Worm (Caenorhabditis elegans) whole organism, L1 larva: ENCODE measurements around the gene snu-66.

Experiments used
- C34B4.2 ChIP-seq: sonication (generic microtip); optimal IDR thresholded peaks from 2 replicates; lab custom pipeline; 2017; ENCODE audit warnings: mild to moderate bottlenecking, missing genetic modification characterization, missing compliant biosample characterization
- F16B12.6 ChIP-seq: fragments of 150-350 bp; optimal IDR thresholded peaks from 2 replicates; lab custom pipeline; 2014; ENCODE audit warnings: missing biosample characterization, missing genetic modification characterization
- Y116A8C.19 ChIP-seq: sonication (generic microtip); optimal IDR thresholded peaks from 2 replicates; lab custom pipeline; 2016; ENCODE audit warnings: missing compliant biosample characterization, missing genetic modification characterization, borderline replicate concordance
- aly-2 ChIP-seq: fragments of 150-350 bp; optimal IDR thresholded peaks from 2 replicates; lab custom pipeline; 2014; ENCODE audit warnings: missing biosample characterization, missing genetic modification characterization
- blmp-1 ChIP-seq: fragments of 150-350 bp; optimal IDR thresholded peaks from 2 replicates; lab custom pipeline; 2014; ENCODE audit warnings: missing biosample characterization, missing genetic modification characterization
- ceh-63 ChIP-seq: fragments of 200-800 bp; sonication (Bioruptor generic); optimal IDR thresholded peaks from 2 replicates; lab custom pipeline; 2018; ENCODE audit warnings: mild to moderate bottlenecking, missing genetic modification characterization, missing compliant biosample characterization
- ceh-8 ChIP-seq: fragments of 200-800 bp; sonication (Bioruptor generic); optimal IDR thresholded peaks from 2 replicates; lab custom pipeline; 2018; ENCODE audit warnings: mild to moderate bottlenecking, missing genetic modification characterization, moderate library complexity, missing compliant biosample characterization
- ceh-82 ChIP-seq, 3 experiments: fragments of 150-350 bp in 1 of 3; sonication (generic microtip) in 2 of 3; optimal IDR thresholded peaks; 2 replicates each; lab custom pipeline; 2014 to 2017; ENCODE audit warnings: missing biosample characterization in 3 of 3, missing genetic modification characterization in 3 of 3
- ces-1 ChIP-seq: fragments of 150-350 bp; optimal IDR thresholded peaks from 2 replicates; lab custom pipeline; 2014; ENCODE audit warnings: missing biosample characterization, missing genetic modification reagents, missing genetic modification characterization
- efl-3 ChIP-seq: fragments of 200-800 bp; sonication (Bioruptor generic); optimal IDR thresholded peaks from 2 replicates; lab custom pipeline; 2018; ENCODE audit warnings: mild to moderate bottlenecking, missing genetic modification characterization, missing compliant biosample characterization
- egl-27 ChIP-seq, 2 experiments: fragments of 150-350 bp in 1 of 2; sonication (generic microtip); optimal IDR thresholded peaks; 3 replicates each; lab custom pipeline; 2017 to 2018; ENCODE audit warnings: missing biosample characterization in 2 of 2, missing genetic modification characterization in 2 of 2, missing genetic modification reagents in 2 of 2
- elt-2 ChIP-seq: sonication (generic microtip); optimal IDR thresholded peaks from 2 replicates; lab custom pipeline; 2016; ENCODE audit warnings: missing genetic modification characterization, mild to moderate bottlenecking, inconsistent platforms, missing compliant biosample characterization, missing genetic modification reagents
- elt-3 ChIP-seq, 6 experiments: fragments of 150-350 bp in 1 of 6; sonication (generic microtip); optimal IDR thresholded peaks; 2 replicates each; lab custom pipeline; 2017 to 2018; ENCODE audit warnings: missing biosample characterization in 6 of 6, missing genetic modification characterization in 6 of 6, inconsistent platforms in 1 of 6
- ets-5 ChIP-seq: fragments of 200-800 bp; sonication (Bioruptor generic); IDR thresholded peaks from 2 replicates; pipeline ENCODE4 v1.3.6; 2022; ENCODE audit warnings: missing genetic modification characterization, missing compliant biosample characterization
- fkh-10 ChIP-seq: sonication (generic microtip); optimal IDR thresholded peaks from 2 replicates; lab custom pipeline; 2017; ENCODE audit warnings: missing biosample characterization, missing genetic modification reagents, missing genetic modification characterization
- fkh-8 ChIP-seq: sonication (generic microtip); optimal IDR thresholded peaks from 2 replicates; lab custom pipeline; 2016; ENCODE audit warnings: mild to moderate bottlenecking, missing genetic modification characterization, missing compliant biosample characterization
- fos-1 ChIP-seq: fragments of 150-350 bp; optimal IDR thresholded peaks from 2 replicates; lab custom pipeline; 2014; ENCODE audit warnings: missing biosample characterization, missing genetic modification characterization
- grh-1 ChIP-seq: fragments of 200-800 bp; sonication (Bioruptor generic); IDR thresholded peaks from 2 replicates; pipeline ENCODE4 v1.3.6; 2022; ENCODE audit warnings: missing genetic modification reagents, missing genetic modification characterization, missing compliant biosample characterization
- hlh-17 ChIP-seq: fragments of 200-800 bp; sonication (Bioruptor generic); optimal IDR thresholded peaks from 2 replicates; lab custom pipeline; 2018; ENCODE audit warnings: missing genetic modification characterization, mild to moderate bottlenecking, missing compliant biosample characterization, moderate library complexity, borderline replicate concordance
- hpl-2 ChIP-seq: fragments of 150-350 bp; optimal IDR thresholded peaks from 2 replicates; lab custom pipeline; 2014; ENCODE audit warnings: missing biosample characterization, missing genetic modification reagents, missing genetic modification characterization
- irx-1 ChIP-seq: sonication (generic microtip); optimal IDR thresholded peaks from 2 replicates; lab custom pipeline; 2016; ENCODE audit warnings: missing genetic modification characterization, missing compliant biosample characterization
- isw-1 ChIP-seq: fragments of 200-800 bp; sonication (Bioruptor generic); IDR thresholded peaks from 2 replicates; pipeline ENCODE4 v1.3.6; 2022; ENCODE audit warnings: missing genetic modification characterization, missing compliant biosample characterization
- jun-1 ChIP-seq: fragments of 150-350 bp; optimal IDR thresholded peaks from 2 replicates; lab custom pipeline; 2014; ENCODE audit warnings: missing biosample characterization, missing genetic modification reagents, missing genetic modification characterization
- lin-14 ChIP-seq: fragments of 200-800 bp; sonication (Bioruptor generic); optimal IDR thresholded peaks from 2 replicates; lab custom pipeline; 2018; ENCODE audit warnings: mild to moderate bottlenecking, missing genetic modification characterization, moderate library complexity, missing compliant biosample characterization
- lin-39 ChIP-seq: fragments of 150-350 bp; optimal IDR thresholded peaks from 2 replicates; lab custom pipeline; 2014; ENCODE audit warnings: missing biosample characterization, missing genetic modification reagents, missing genetic modification characterization
- lsy-2 ChIP-seq, 2 experiments: fragments of 150-350 bp; optimal IDR thresholded peaks; 2 replicates each; lab custom pipeline; 2014; ENCODE audit warnings: missing biosample characterization in 2 of 2, missing genetic modification characterization in 2 of 2
- mef-2 ChIP-seq: fragments of 150-350 bp; optimal IDR thresholded peaks from 2 replicates; lab custom pipeline; 2014; ENCODE audit warnings: missing biosample characterization, missing genetic modification characterization
- mep-1 ChIP-seq: fragments of 150-350 bp; optimal IDR thresholded peaks from 2 replicates; lab custom pipeline; 2014; ENCODE audit warnings: missing biosample characterization, missing genetic modification characterization
- nhr-11 ChIP-seq: fragments of 150-350 bp; optimal IDR thresholded peaks from 2 replicates; lab custom pipeline; 2014; ENCODE audit warnings: missing biosample characterization, missing genetic modification characterization
- nhr-20 ChIP-seq: sonication (generic microtip); optimal IDR thresholded peaks from 2 replicates; lab custom pipeline; 2016; ENCODE audit warnings: mild to moderate bottlenecking, missing genetic modification characterization, missing compliant biosample characterization
- nhr-71 ChIP-seq: sonication (generic microtip); optimal IDR thresholded peaks from 2 replicates; lab custom pipeline; 2016; ENCODE audit warnings: mild to moderate bottlenecking, missing genetic modification characterization, moderate library complexity, missing compliant biosample characterization
- nhr-77 ChIP-seq: fragments of 150-350 bp; optimal IDR thresholded peaks from 2 replicates; lab custom pipeline; 2014; ENCODE audit warnings: missing biosample characterization, missing genetic modification characterization
- nhr-84 ChIP-seq: sonication (generic microtip); optimal IDR thresholded peaks from 2 replicates; lab custom pipeline; 2017; ENCODE audit warnings: missing biosample characterization, missing genetic modification characterization
- nhr-85 ChIP-seq: sonication (generic microtip); peaks from one replicate; lab custom pipeline; 2016; ENCODE audit warnings: missing genetic modification characterization, inconsistent platforms, missing compliant biosample characterization
- nhr-90 ChIP-seq: sonication (generic microtip); optimal IDR thresholded peaks from 2 replicates; lab custom pipeline; 2016; ENCODE audit warnings: mild to moderate bottlenecking, missing genetic modification characterization, missing compliant biosample characterization; ENCODE audit not compliant: poor library complexity
- pag-3 ChIP-seq: sonication (generic microtip); optimal IDR thresholded peaks from 2 replicates; lab custom pipeline; 2017; ENCODE audit warnings: missing genetic modification characterization, mild to moderate bottlenecking, missing compliant biosample characterization, antibody characterized with exemption, borderline replicate concordance; ENCODE audit not compliant: insufficient read depth
- pax-3 ChIP-seq: fragments of 200-800 bp; sonication (Bioruptor generic); optimal IDR thresholded peaks from 2 replicates; lab custom pipeline; 2018; ENCODE audit warnings: mild to moderate bottlenecking, missing genetic modification characterization, moderate library complexity, missing compliant biosample characterization
- pqm-1 ChIP-seq: sonication (generic microtip); optimal IDR thresholded peaks from 3 replicates; lab custom pipeline; 2017; ENCODE audit warnings: missing biosample characterization, missing genetic modification characterization
- skn-1 ChIP-seq: fragments of 150-350 bp; optimal IDR thresholded peaks from 2 replicates; lab custom pipeline; 2014; ENCODE audit warnings: missing biosample characterization, missing genetic modification characterization
- snu-23 ChIP-seq: sonication (generic microtip); optimal IDR thresholded peaks from 2 replicates; lab custom pipeline; 2016; ENCODE audit warnings: missing genetic modification characterization, missing compliant biosample characterization
- sox-4 ChIP-seq: sonication (generic microtip); optimal IDR thresholded peaks from 2 replicates; lab custom pipeline; 2016; ENCODE audit warnings: missing genetic modification characterization, missing compliant biosample characterization
- tbx-2 ChIP-seq: sonication (generic microtip); optimal IDR thresholded peaks from 2 replicates; lab custom pipeline; 2016; ENCODE audit warnings: missing genetic modification characterization, missing compliant biosample characterization
- unc-30 ChIP-seq: sonication (generic microtip); optimal IDR thresholded peaks from 2 replicates; lab custom pipeline; 2017; ENCODE audit warnings: missing biosample characterization, missing genetic modification characterization
- unc-62 ChIP-seq: fragments of 150-350 bp; optimal IDR thresholded peaks from 2 replicates; lab custom pipeline; 2014; ENCODE audit warnings: missing biosample characterization, missing genetic modification reagents, missing genetic modification characterization
- xbp-1 ChIP-seq: sonication (generic microtip); optimal IDR thresholded peaks from 2 replicates; lab custom pipeline; 2016; ENCODE audit warnings: missing genetic modification characterization, missing compliant biosample characterization
- zag-1 ChIP-seq: fragments of 150-350 bp; optimal IDR thresholded peaks from 2 replicates; lab custom pipeline; 2014; ENCODE audit warnings: missing biosample characterization, missing genetic modification characterization
- zip-4 ChIP-seq: fragments of 200-800 bp; sonication (Bioruptor generic); optimal IDR thresholded peaks from 2 replicates; lab custom pipeline; 2018; ENCODE audit warnings: mild to moderate bottlenecking, missing genetic modification characterization, moderate library complexity, missing compliant biosample characterization
- ztf-11 ChIP-seq, 2 experiments: sonication (generic microtip); optimal IDR thresholded peaks; 2 replicates each; lab custom pipeline; 2016 to 2017; ENCODE audit warnings: missing genetic modification characterization in 2 of 2, missing biosample characterization in 1 of 2, missing compliant biosample characterization in 1 of 2
- ztf-4 ChIP-seq: fragments of 150-350 bp; optimal IDR thresholded peaks from 2 replicates; lab custom pipeline; 2014; ENCODE audit warnings: missing biosample characterization, missing genetic modification characterization

The snu-66 gene

DNA sequence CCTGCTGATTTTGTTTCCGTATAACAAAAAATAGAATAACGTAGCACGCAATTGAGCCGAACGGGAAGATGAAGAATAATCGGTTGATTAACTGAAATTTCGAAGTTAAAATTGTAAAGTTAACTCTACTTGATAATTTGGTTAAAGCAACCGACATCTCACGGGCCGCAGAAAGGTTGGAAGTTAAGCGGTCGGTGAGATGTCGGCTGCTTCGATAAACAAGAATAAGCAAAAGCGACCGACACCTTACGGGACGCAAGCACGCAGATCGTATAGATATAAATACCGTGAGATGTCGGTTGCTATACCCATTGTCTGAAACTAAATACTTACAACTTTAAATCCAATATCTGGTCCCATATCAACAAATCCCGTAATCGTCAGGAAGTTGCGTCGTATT is 19.7 kb upstream of the snu-66 start:
- no peak for TF ChIP-seq xbp-1 (tag; lab: Kevin White, UChicago)
- no peak for TF ChIP-seq mep-1 (tag; lab: Kevin White, UChicago)
- no peak for TF ChIP-seq ceh-63 (GFP tag; lab: Kevin White, UChicago)
- TF ChIP-seq unc-62 = no peak
- TF ChIP-seq ceh-8 = no peak
- no peak for TF ChIP-seq egl-27 (tag; optimal IDR thresholded peaks at IDR 0.05; lab: Kevin White, UChicago)
- TF ChIP-seq ets-5 = no peak
- TF ChIP-seq pqm-1 (tag; lab: Kevin White, UChicago) = no peak
- TF ChIP-seq zip-4 = no peak
- TF ChIP-seq tbx-2 (tag; lab: Kevin White, UChicago) = no peak
- no peak for TF ChIP-seq lin-39 (tag; lab: Kevin White, UChicago)
- TF ChIP-seq skn-1 (tag; lab: Kevin White, UChicago) = no peak
- TF ChIP-seq mef-2 (tag; lab: Kevin White, UChicago) = no peak
- no peak for TF ChIP-seq snu-23 (GFP tag; lab: Kevin White, UChicago)
- no peak for TF ChIP-seq hpl-2
- no peak for TF ChIP-seq fkh-8 (tag; lab: Kevin White, UChicago)
- no peak for TF ChIP-seq F16B12.6 (tag; lab: Kevin White, UChicago)
- no peak for TF ChIP-seq nhr-11 (tag; lab: Kevin White, UChicago)
- no peak for TF ChIP-seq nhr-90 (tag; lab: Kevin White, UChicago)

DNA sequence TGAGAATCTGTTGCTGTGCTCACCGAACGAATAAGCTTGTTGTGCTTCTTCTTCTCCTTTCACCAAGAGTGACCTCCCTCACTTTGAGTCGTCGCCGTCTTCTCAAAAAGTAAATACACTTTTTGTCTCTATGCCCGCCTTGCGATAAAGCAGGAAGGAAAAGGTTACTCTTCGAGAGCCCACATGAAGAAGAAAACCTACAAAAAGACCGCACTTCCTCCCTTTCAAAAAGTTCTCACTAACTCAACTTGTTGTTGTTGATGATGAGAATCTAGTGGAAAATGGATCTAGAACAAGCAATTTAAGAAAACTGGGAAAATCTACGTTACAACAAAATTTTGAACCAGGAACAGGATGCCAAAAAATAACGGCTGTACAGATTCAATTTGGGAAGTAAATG is 15.0 kb upstream of the snu-66 start, which contains the start of gene C50E3.6:
TSS of gene C50E3.6 (minus strand) at position 101 of the 400 bp plus-strand sequence.
- TF ChIP-seq nhr-90 (tag; lab: Kevin White, UChicago) (no peak), grh-1 (GFP tag; lab: Robert Waterston, UW) (no peak), pag-3 (tag; lab: Kevin White, UChicago) (no peak), lin-14 (GFP tag; lab: Kevin White, UChicago) (peak; percentile 7), fos-1 (tag; lab: Kevin White, UChicago) (no peak), hpl-2 (no peak), fkh-10 (GFP tag; lab: Kevin White, UChicago) (peak; percentile 49), pax-3 (tag; lab: Kevin White, UChicago) (no peak), hlh-17 (GFP tag; lab: Kevin White, UChicago) (no peak), skn-1 (tag; lab: Kevin White, UChicago) (no peak)
- TF ChIP-seq, all 84 proteins: peak for 2

- no peak for TF ChIP-seq aly-2
- TF ChIP-seq nhr-20 (tag; lab: Kevin White, UChicago) = peak; percentile 69
- no peak for TF ChIP-seq unc-30 (tag; lab: Kevin White, UChicago)
- TF ChIP-seq zip-4 = no peak
- no peak for TF ChIP-seq ceh-8
- TF ChIP-seq ztf-11 (tag; optimal IDR thresholded peaks at IDR 0.05; lab: Kevin White, UChicago) = no peak
- TF ChIP-seq nhr-85 (tag; lab: Kevin White, UChicago) = peak; percentile 74
- no peak for TF ChIP-seq efl-3 (GFP tag; lab: Kevin White, UChicago)
- TF ChIP-seq jun-1 (tag; lab: Kevin White, UChicago) = no peak
- peak; percentile 26 for TF ChIP-seq isw-1 (GFP tag; lab: Robert Waterston, UW)
- TF ChIP-seq irx-1 = peak; percentile 42
- TF ChIP-seq lin-39 (tag; lab: Kevin White, UChicago) = no peak
- peak; percentile 21 to 60 (median 44) for TF ChIP-seq ceh-82 (tag; optimal IDR thresholded peaks at IDR 0.05; lab: Kevin White, UChicago)
- TF ChIP-seq C34B4.2 (tag; lab: Kevin White, UChicago) = no peak
- TF ChIP-seq elt-3 (tag; optimal IDR thresholded peaks at IDR 0.05; lab: Kevin White, UChicago) = peak in 1 of 6 experiments; percentile 57
- TF ChIP-seq nhr-84 (tag; lab: Kevin White, UChicago) = no peak
- no peak for TF ChIP-seq elt-2 (tag; lab: Kevin White, UChicago)
- no peak for TF ChIP-seq ztf-4 (tag; lab: Kevin White, UChicago)
- peak; percentile 18; the same call in 1 of the 2 replicates for TF ChIP-seq grh-1 (GFP tag; lab: Robert Waterston, UW)
- TF ChIP-seq nhr-77 (tag; lab: Kevin White, UChicago) = no peak
- no peak for TF ChIP-seq zag-1 (tag; lab: Kevin White, UChicago)
- peak; percentile 71 to 74 for TF ChIP-seq lsy-2 (tag; optimal IDR thresholded peaks at IDR 0.05; lab: Kevin White, UChicago)
- TF ChIP-seq sox-4 (tag; lab: Kevin White, UChicago) = no peak
- TF ChIP-seq Y116A8C.19 = no peak
- peak; percentile 79 for TF ChIP-seq nhr-71
- no peak for TF ChIP-seq pax-3 (tag; lab: Kevin White, UChicago)
- peak; percentile 56 for TF ChIP-seq blmp-1 (tag; lab: Kevin White, UChicago)
- peak; percentile 78 for TF ChIP-seq snu-23 (GFP tag; lab: Kevin White, UChicago)
- TF ChIP-seq ces-1 (GFP tag; lab: Kevin White, UChicago) = no peak
Measured at ce11 chrV:7587637-7588036, 12.2 kb upstream of the snu-66 start, which contains the start of the genes F19F10.11 and C50E3.5. Gene F19F10.11 (minus strand): TSS chrV:7587704. Gene C50E3.5 (plus strand): TSS chrV:7587996.
